Worm (Caenorhabditis elegans) whole organism, midembryonic: ENCODE results near the gene npax-2.

ENCODE experiments used
- T22C8.4 ChIP-seq: fragments of 200-800 bp; sonication (Bioruptor generic); IDR thresholded peaks from 2 replicates; pipeline ENCODE4 v1.3.6; 2022; ENCODE audit warnings: missing genetic modification characterization, missing compliant biosample characterization
- cog-1 ChIP-seq: sonication (generic microtip); optimal IDR thresholded peaks from 2 replicates; lab custom pipeline; 2016; ENCODE audit warnings: missing genetic modification characterization, missing compliant biosample characterization
- flt-1 ChIP-seq: fragments of 200-800 bp; sonication (Bioruptor generic); IDR thresholded peaks from 2 replicates; pipeline ENCODE4 v1.3.6; 2022; ENCODE audit warnings: missing genetic modification characterization, missing compliant biosample characterization
- klf-2 ChIP-seq: fragments of 200-800 bp; sonication (Bioruptor generic); conservative IDR thresholded peaks from 2 replicates; pipeline ENCODE4 v1.3.6; 2022; ENCODE audit warnings: missing genetic modification reagents, missing genetic modification characterization, missing compliant biosample characterization
- med-1 ChIP-seq: sonication (generic microtip); optimal IDR thresholded peaks from 2 replicates; lab custom pipeline; 2017; ENCODE audit warnings: missing genetic modification characterization, mild to moderate bottlenecking, missing compliant biosample characterization, antibody characterized with exemption, missing genetic modification reagents; ENCODE audit not compliant: insufficient read depth
- ref-1 ChIP-seq: fragments of 200-800 bp; sonication (Bioruptor generic); conservative IDR thresholded peaks from 2 replicates; pipeline ENCODE4 v1.3.6; 2022; ENCODE audit warnings: missing genetic modification reagents, missing genetic modification characterization, missing compliant biosample characterization
- tab-1 ChIP-seq: fragments of 200-800 bp; sonication (Bioruptor generic); IDR thresholded peaks from 2 replicates; pipeline ENCODE4 v1.3.6; 2022; ENCODE audit warnings: missing genetic modification characterization, missing compliant biosample characterization
- ztf-23 ChIP-seq: fragments of 200-800 bp; sonication (Bioruptor generic); IDR thresholded peaks from 2 replicates; pipeline ENCODE4 v1.3.6; 2022; ENCODE audit warnings: missing genetic modification reagents, missing genetic modification characterization, missing compliant biosample characterization
- ztf-29 ChIP-seq: fragments of 200-800 bp; sonication (Bioruptor generic); IDR thresholded peaks from 2 replicates; pipeline ENCODE4 v1.3.6; 2022; ENCODE audit warnings: missing genetic modification reagents, missing genetic modification characterization, missing compliant biosample characterization

Gene npax-2

DNA sequence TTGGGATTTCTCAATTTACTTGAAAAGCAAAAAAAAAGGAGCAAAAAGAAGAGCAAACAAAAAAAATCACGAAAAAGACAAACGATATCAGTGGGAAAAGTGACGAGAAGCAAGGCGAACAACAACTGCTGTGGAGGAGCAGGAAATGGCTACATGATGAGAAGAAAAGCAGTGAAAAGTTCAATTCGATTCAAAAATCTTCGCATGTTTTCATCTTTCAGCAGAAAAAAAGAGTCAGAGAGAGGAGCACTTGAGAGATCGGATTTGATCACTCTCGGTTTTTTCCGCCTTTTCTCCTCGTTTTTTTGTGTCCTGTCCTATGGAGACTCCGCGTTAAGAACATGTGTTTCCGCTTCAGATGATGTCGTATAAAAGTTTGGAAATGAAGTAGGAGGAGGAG is 11.0 kb downstream of the npax-2 start:
- no peak for TF ChIP-seq flt-1 (GFP tag; lab: Robert Waterston, UW)
- TF ChIP-seq ref-1: no peak
- TF ChIP-seq ztf-23 (GFP tag; lab: Robert Waterston, UW): no peak
- TF ChIP-seq klf-2 (GFP tag; lab: Robert Waterston, UW): no peak
- no peak for TF ChIP-seq med-1 (GFP tag; lab: Kevin White, UChicago)
- no peak for TF ChIP-seq ztf-29 (GFP tag; lab: Robert Waterston, UW)
- no peak for TF ChIP-seq T22C8.4 (GFP tag; lab: Robert Waterston, UW)
- no peak for TF ChIP-seq cog-1 (tag; lab: Kevin White, UChicago)
- no peak for TF ChIP-seq tab-1 (GFP tag; lab: Robert Waterston, UW)

DNA sequence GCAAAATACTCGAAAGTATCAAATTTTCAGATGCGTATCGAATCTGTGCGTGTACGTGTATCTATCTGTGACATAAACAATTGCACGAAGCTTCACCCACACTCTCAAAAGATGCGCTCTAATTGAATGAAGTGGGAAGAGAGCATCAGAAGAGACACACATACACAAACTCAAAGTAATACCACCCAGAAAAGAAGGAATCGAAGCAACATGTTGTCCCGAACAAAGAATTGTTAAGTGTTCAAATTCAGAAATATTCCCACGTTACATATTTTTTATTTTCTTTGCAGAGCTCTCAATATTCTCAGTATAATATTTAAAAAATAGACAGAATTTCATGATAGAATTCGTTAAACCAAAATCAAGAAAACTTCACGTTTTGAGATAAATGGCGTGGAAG is 13.0 kb downstream of the npax-2 start:
- no peak for TF ChIP-seq ztf-23 (GFP tag; lab: Robert Waterston, UW)
- TF ChIP-seq ref-1: no peak
- TF ChIP-seq flt-1 (GFP tag; lab: Robert Waterston, UW): no peak
- TF ChIP-seq klf-2 (GFP tag; lab: Robert Waterston, UW): no peak
- no peak for TF ChIP-seq T22C8.4 (GFP tag; lab: Robert Waterston, UW)
- TF ChIP-seq med-1 (GFP tag; lab: Kevin White, UChicago): no peak
- no peak for TF ChIP-seq tab-1 (GFP tag; lab: Robert Waterston, UW)
- no peak for TF ChIP-seq ztf-29 (GFP tag; lab: Robert Waterston, UW)
- TF ChIP-seq cog-1 (tag; lab: Kevin White, UChicago): no peak

DNA sequence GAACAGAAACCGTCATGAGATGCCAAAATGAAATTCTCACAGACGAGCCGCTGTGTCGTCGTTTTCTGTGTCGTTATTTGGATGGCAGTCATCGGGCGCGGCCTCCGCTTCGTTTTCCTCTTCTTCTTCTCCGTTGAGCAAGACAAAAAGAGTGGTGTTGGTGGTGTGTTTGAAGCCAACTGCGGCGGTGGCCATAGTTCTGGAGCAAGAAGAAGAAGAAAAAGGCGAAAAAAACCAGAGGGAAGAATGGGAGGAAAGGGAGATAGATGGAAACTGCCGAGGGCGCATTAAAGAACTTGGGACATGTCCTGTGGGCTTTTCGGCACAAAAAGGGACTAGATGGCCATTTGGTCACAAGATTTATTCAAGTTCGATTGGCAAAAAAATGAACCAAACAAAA is 18.3 kb downstream of the npax-2 start, which contains the start of gene F53B1.9:
Gene F53B1.9, minus strand, starts transcription at position 195 of the 400 bp plus-strand sequence.
- TF ChIP-seq ref-1 (no peak), T22C8.4 (GFP tag; lab: Robert Waterston, UW) (no peak), klf-2 (GFP tag; lab: Robert Waterston, UW) (no peak), ztf-29 (GFP tag; lab: Robert Waterston, UW) (no peak), med-1 (GFP tag; lab: Kevin White, UChicago) (no peak), cog-1 (tag; lab: Kevin White, UChicago) (no peak)

DNA sequence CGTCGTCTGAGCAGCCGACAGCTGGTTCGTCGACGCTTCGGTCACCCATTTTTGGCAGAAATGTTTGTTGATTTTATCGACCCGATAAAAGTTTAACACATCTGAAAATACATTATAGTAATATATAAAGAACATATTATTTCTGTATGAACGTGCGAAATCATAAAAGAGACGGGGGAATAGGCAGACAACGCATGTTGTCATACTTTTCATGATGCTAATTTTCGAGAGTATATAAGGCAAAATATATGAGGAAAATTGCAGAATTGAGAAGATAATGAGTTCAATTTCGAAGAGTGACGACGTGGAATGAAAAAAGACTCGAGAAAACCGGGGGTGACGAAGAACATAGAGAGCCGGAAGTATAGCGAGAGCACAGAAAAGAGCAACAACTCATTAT is 19.8 kb downstream of the npax-2 start, which contains the start of gene F53B1.8:
Gene F53B1.8, minus strand, starts transcription at position 101 of the 400 bp plus-strand sequence.
- TF ChIP-seq ztf-23 (GFP tag; lab: Robert Waterston, UW) (no peak), cog-1 (tag; lab: Kevin White, UChicago) (no peak), ref-1 (no peak), med-1 (GFP tag; lab: Kevin White, UChicago) (no peak), klf-2 (GFP tag; lab: Robert Waterston, UW) (no peak), tab-1 (GFP tag; lab: Robert Waterston, UW) (no peak), ztf-29 (GFP tag; lab: Robert Waterston, UW) (no peak), T22C8.4 (GFP tag; lab: Robert Waterston, UW) (no peak), flt-1 (GFP tag; lab: Robert Waterston, UW) (no peak)

DNA sequence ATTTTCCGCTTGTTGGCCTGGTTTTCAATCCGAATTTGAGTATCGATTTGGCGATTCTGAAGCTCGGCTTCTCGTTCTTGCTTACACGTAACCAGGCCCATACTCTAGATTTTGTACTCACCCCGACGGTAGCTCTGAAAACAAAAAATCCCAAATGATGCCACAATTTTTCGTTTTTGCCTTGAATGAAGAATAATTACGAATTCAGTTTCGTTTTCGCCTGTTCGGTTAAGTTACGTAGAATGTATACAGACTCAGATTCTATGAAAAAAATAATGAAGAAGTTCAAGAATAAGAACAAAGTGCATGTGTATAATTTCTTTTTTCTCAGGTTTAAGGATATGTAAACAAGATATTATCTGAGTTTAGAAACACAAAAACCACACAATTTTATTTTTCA is 28.9 kb downstream of the npax-2 start, which contains the start of gene gpa-5:
Gene gpa-5, minus strand, starts transcription at position 101 of the 400 bp plus-strand sequence.
- TF ChIP-seq T22C8.4 (GFP tag; lab: Robert Waterston, UW): no peak
- no peak for TF ChIP-seq ztf-23 (GFP tag; lab: Robert Waterston, UW)
- TF ChIP-seq ztf-29 (GFP tag; lab: Robert Waterston, UW): no peak
- no peak for TF ChIP-seq flt-1 (GFP tag; lab: Robert Waterston, UW)
- TF ChIP-seq med-1 (GFP tag; lab: Kevin White, UChicago): no peak
- no peak for TF ChIP-seq cog-1 (tag; lab: Kevin White, UChicago)
- no peak for TF ChIP-seq ref-1
- no peak for TF ChIP-seq tab-1 (GFP tag; lab: Robert Waterston, UW)
- no peak for TF ChIP-seq klf-2 (GFP tag; lab: Robert Waterston, UW)

DNA sequence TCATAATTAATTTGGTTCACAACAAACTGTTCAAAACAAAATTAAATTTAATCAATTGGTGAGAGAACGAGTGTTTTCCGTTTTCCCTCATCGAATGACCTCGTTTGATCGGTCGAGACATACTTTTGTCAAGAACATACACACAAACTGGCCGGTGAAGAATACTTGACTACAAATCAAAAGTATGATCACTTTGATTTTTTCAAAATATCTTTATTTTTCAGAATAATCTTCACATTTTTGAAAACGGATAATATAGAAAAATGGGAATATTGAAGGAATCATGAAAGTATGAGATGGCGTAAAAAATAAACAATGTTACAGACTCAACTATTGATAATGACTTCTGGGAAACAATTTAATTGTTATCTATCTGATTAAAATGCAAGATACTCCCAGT is 31.7 kb downstream of the npax-2 start, which contains the start of gene swip-10:
Gene swip-10, minus strand, starts transcription at position 101 of the 400 bp plus-strand sequence.
- no peak for TF ChIP-seq T22C8.4 (GFP tag; lab: Robert Waterston, UW)
- TF ChIP-seq tab-1 (GFP tag; lab: Robert Waterston, UW): no peak
- TF ChIP-seq ztf-23 (GFP tag; lab: Robert Waterston, UW): no peak

DNA sequence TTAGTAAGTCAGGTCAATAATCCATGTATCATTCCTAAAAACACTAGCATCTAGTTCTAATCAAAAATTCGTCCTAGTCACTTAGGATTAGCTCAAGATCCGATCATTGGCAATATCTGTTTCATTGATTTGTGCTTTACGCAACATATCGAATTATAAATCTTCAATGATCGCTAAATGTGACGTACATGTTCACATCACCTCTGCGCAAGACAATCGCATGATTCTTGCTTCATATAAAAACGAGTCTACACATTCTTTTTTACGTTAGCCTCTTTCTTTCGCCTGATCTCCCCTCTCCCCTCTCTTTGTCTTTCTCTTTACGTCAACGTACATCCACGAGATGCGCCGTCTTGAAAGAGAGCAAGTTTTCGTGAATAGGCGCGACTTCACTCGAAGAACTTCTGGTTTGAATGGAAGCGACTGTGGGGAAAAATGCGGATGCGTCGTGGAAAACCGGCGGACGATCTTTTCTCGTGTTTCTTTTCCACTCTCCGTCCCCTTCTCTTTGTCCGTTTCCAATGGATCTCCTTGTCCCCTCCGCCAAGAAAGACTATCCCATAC is 33.5 kb downstream of the npax-2 start:
- TF ChIP-seq ref-1: no peak
- TF ChIP-seq ztf-23 (GFP tag; lab: Robert Waterston, UW): no peak
- no peak for TF ChIP-seq tab-1 (GFP tag; lab: Robert Waterston, UW)
- no peak for TF ChIP-seq T22C8.4 (GFP tag; lab: Robert Waterston, UW)
- TF ChIP-seq flt-1 (GFP tag; lab: Robert Waterston, UW): no peak
- no peak for TF ChIP-seq cog-1 (tag; lab: Kevin White, UChicago)
- TF ChIP-seq med-1 (GFP tag; lab: Kevin White, UChicago): no peak
- TF ChIP-seq ztf-29 (GFP tag; lab: Robert Waterston, UW): no peak
- TF ChIP-seq klf-2 (GFP tag; lab: Robert Waterston, UW): no peak

DNA sequence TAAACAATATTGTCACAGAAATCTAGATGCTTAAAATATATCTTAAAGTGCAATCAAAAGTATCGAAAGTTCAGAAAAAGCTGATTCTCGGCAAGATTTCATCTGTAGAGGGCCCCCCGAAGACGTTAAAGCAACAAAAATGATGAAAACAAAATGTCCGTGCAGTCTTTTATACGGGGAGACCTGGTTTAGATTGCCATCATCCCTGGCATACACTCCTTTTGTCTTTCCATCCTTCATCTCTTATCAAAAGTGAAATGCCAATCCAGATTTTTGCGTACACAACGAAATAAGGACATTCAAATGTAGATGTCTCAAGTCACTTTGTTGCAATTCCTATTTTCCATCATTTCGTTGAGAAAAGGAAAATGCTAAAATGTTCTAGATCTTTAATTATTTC is 35.7 kb downstream of the npax-2 start:
- TF ChIP-seq cog-1 (tag; lab: Kevin White, UChicago): no peak
- TF ChIP-seq ztf-29 (GFP tag; lab: Robert Waterston, UW): no peak
- TF ChIP-seq ref-1: no peak
- no peak for TF ChIP-seq klf-2 (GFP tag; lab: Robert Waterston, UW)

DNA sequence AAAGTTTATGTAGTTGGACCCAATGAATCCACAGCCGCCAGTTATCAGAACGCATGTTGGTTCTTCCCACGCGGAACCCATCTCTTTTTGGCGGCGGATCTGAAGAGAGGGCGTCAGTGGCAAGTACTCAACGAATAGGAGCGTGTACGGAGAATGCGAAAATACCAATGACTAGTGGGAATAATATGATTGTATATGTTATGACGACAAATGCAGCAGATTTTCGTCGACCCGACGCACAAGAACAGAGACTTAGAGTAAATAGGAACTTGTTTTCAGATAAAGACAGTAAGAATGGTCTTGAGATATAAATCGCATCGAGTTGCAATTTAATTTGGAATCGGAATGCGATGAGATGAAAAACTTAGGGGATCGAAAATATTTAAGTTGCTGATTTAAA is 36.9 kb downstream of the npax-2 start, which contains the start of gene bus-5:
Gene bus-5, minus strand, starts transcription at position 101 of the 400 bp plus-strand sequence.
- TF ChIP-seq tab-1 (GFP tag; lab: Robert Waterston, UW): no peak
- no peak for TF ChIP-seq ztf-23 (GFP tag; lab: Robert Waterston, UW)
- no peak for TF ChIP-seq ref-1
- no peak for TF ChIP-seq klf-2 (GFP tag; lab: Robert Waterston, UW)
- no peak for TF ChIP-seq ztf-29 (GFP tag; lab: Robert Waterston, UW)
- TF ChIP-seq med-1 (GFP tag; lab: Kevin White, UChicago): no peak
- no peak for TF ChIP-seq cog-1 (tag; lab: Kevin White, UChicago)
- TF ChIP-seq T22C8.4 (GFP tag; lab: Robert Waterston, UW): no peak
- TF ChIP-seq flt-1 (GFP tag; lab: Robert Waterston, UW): no peak
